Worm (Caenorhabditis elegans): Measurements from ENCODE around the gene unc-10.

- no peak for TF ChIP-seq lsy-2 (tag; optimal IDR thresholded peaks at IDR 0.05)
- no peak for TF ChIP-seq ztf-11 (tag; optimal IDR thresholded peaks at IDR 0.05)
- TF ChIP-seq sptf-1 (tag; optimal IDR thresholded peaks at IDR 0.05), result peak; percentile 65
- no peak for TF ChIP-seq mab-5 (tag; optimal IDR thresholded peaks at IDR 0.05)
Measured at ce11 chrX:7323604-7324003, 43.5 kb upstream of the unc-10 start.
